Worm (Caenorhabditis elegans): ENCODE measurements around the gene F09G2.2.

DNA sequence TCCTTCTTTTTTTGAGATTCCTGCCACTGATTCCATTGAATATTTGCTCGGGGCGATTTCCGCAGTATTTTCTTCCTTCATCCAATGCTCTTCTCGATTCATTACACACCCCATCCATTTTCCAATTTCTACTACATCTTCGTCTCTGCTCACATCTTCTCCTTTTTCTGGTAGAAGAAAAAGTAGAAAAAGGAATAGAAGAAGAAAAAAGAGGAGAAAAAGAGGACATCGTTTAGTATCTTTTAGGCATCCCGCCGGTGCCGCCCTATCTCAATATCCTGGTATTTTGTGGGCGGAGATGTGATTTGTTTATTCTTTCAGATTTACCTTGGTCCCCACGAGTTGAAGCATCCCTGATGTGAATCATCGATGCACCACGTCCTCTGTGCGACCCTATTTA lies 21.5 kb upstream of the F09G2.2 start, which contains the start of gene lgc-39:
- TF ChIP-seq ref-1 (GFP tag; conservative IDR thresholded peaks at IDR 0.05) (no peak), flt-1 (GFP tag; IDR thresholded peaks at IDR 0.05) (no peak), ztf-29 (GFP tag; IDR thresholded peaks at IDR 0.05) (no peak), med-1 (GFP tag; optimal IDR thresholded peaks at IDR 0.05; ENCODE audit: insufficient read depth) (no peak), klf-2 (GFP tag; conservative IDR thresholded peaks at IDR 0.05) (no peak), cog-1 (tag; optimal IDR thresholded peaks at IDR 0.05) (no peak), ztf-23 (GFP tag; IDR thresholded peaks at IDR 0.05) (no peak), T22C8.4 (GFP tag; IDR thresholded peaks at IDR 0.05) (no peak), tab-1 (GFP tag; IDR thresholded peaks at IDR 0.05) (no peak)

Data from whole organism, midembryonic.